Fruit fly (Drosophila melanogaster) Kc167 (cell line): Measurements from ENCODE around the gene CG3081.

Experiments used
- Myc ChIP-seq: fragments of >200 bp; optimal IDR thresholded peaks from 2 replicates; lab custom pipeline; 2017; ENCODE audit warnings: missing external identifiers
- Sin3A ChIP-seq: fragments of >200 bp; optimal IDR thresholded peaks from 2 replicates; lab custom pipeline; 2018; ENCODE audit warnings: missing external identifiers
- psq ChIP-seq: fragments of >200 bp; optimal IDR thresholded peaks from 2 replicates; lab custom pipeline; 2017; ENCODE audit warnings: missing external identifiers
- ttk ChIP-seq: sonication (Bioruptor generic); optimal IDR thresholded peaks from 2 replicates; lab custom pipeline; 2017; ENCODE audit warnings: missing external identifiers

DNA sequence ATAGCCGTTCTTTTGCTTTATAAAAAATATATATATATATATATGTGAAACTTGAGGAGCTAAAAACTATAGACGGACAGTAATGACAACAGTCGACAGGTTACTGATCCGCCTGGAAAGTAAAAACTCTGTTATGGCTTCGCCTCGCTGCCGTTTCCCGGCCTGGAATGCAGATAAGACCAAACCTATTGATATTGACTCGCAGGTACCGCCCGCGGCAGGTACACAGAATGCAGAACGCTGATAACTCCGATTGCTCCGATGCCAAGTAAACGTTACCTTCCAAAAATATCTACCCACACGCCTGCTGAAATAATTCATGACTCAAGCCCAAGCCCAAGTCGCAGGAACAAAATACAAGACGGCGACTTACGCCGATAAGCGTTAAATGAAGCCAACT lies 33.6 kb upstream of the CG3081 start:
- TF ChIP-seq psq (no peak), ttk (lab: Kevin White, UChicago) (no peak), Sin3A (lab: Kevin White, UChicago) (no peak), Myc (lab: Kevin White, UChicago) (no peak)
